Worm (Caenorhabditis elegans): ENCODE measurements around the gene Y39H10A.1.

DNA sequence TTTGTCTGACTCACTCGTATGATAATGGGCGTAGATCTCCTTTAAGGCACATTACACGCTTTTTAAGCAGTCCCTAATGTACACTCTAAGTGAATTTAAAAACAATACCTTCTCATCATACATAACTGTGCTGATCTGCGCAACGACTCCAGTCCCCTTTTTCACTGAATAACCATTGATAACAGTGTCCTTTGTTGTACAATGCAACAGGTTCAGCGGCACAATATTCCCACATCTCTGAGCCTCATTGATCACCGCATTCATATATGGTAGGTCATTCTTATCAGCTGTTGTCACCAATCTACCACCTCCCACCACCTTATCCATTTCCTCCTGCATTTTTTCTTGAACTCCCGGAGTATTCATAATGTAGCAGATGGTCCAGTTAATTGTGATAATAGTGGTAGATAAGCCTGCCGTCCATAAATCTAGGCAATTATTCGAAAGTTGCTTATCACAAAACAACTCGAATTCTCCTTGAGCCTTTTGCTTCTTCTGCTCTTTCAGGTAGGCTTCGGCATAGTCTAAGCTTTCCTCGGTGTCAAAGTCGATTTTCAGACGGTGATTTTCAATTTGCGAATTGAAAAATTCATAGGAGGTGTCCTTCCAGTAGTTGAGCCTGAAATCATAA, 34.9 kb downstream of the Y39H10A.1 start:
- no peak for TF ChIP-seq K09A11.1 (tag; optimal IDR thresholded peaks at IDR 0.05; ENCODE audit: insufficient read depth)
- TF ChIP-seq pqm-1 (tag; optimal IDR thresholded peaks at IDR 0.05), result no peak
